Fruit fly (Drosophila melanogaster) whole organism, embryonic: ENCODE data around the gene CG14195.

Experiments used
- CG10959 ChIP-seq: fragments of 200-800 bp; sonication (Bioruptor generic); IDR thresholded peaks from 2 replicates; pipeline ENCODE4 v1.3.6; 2022; ENCODE audit warnings: missing biosample characterization, missing genetic modification characterization
- CG1233 ChIP-seq: fragments of 200-800 bp; sonication (Bioruptor generic); optimal IDR thresholded peaks from 4 replicates; lab custom pipeline; 2018; ENCODE audit warnings: missing biosample characterization, mild to moderate bottlenecking, missing genetic modification characterization
- CG12391 ChIP-seq: fragments of 200-800 bp; sonication (Bioruptor generic); optimal IDR thresholded peaks from 3 replicates; lab custom pipeline; 2018; ENCODE audit warnings: missing biosample characterization, mild to moderate bottlenecking, missing genetic modification characterization, moderate library complexity
- CG13894 ChIP-seq: fragments of 200-800 bp; sonication (Bioruptor generic); optimal IDR thresholded peaks from 3 replicates; lab custom pipeline; 2018; ENCODE audit warnings: missing biosample characterization, mild to moderate bottlenecking, missing genetic modification characterization, moderate library complexity
- CG14667 ChIP-seq: fragments of 200-800 bp; sonication (Bioruptor generic); IDR thresholded peaks from 2 replicates; pipeline ENCODE4 v1.3.6; 2022; ENCODE audit warnings: missing biosample characterization, missing genetic modification characterization
- CG17328 ChIP-seq: fragments of 200-800 bp; sonication (Bioruptor generic); IDR thresholded peaks from 2 replicates; pipeline ENCODE4 v1.3.6; 2022; ENCODE audit warnings: missing biosample characterization, missing genetic modification characterization
- CG17385 ChIP-seq: fragments of 200-800 bp; sonication (Bioruptor generic); optimal IDR thresholded peaks from 3 replicates; lab custom pipeline; 2018; ENCODE audit warnings: missing biosample characterization, mild to moderate bottlenecking, missing genetic modification characterization
- CG2199 ChIP-seq: fragments of 200-800 bp; sonication (Bioruptor generic); IDR thresholded peaks from 3 replicates; pipeline ENCODE4 v1.3.6; 2022; ENCODE audit warnings: missing biosample characterization, missing genetic modification characterization
- CG2678 ChIP-seq: fragments of 200-800 bp; sonication (Bioruptor generic); optimal IDR thresholded peaks from 3 replicates; lab custom pipeline; 2019; ENCODE audit warnings: missing biosample characterization, mild to moderate bottlenecking, missing genetic modification characterization, moderate library complexity
- CG2712 ChIP-seq: fragments of 200-800 bp; optimal IDR thresholded peaks from 3 replicates; lab custom pipeline; 2019; ENCODE audit warnings: missing biosample characterization, mild to moderate bottlenecking, missing genetic modification characterization, moderate library complexity
- CG4328 ChIP-seq: fragments of 200-800 bp; sonication (Bioruptor generic); optimal IDR thresholded peaks from 3 replicates; lab custom pipeline; 2017; ENCODE audit warnings: missing biosample characterization, missing genetic modification reagents, missing genetic modification characterization
- CG5245 ChIP-seq: fragments of 200-800 bp; sonication (Bioruptor generic); optimal IDR thresholded peaks from 3 replicates; lab custom pipeline; 2016; ENCODE audit warnings: missing biosample characterization, missing genetic modification characterization
- CG6765 ChIP-seq: fragments of 200-800 bp; sonication (Bioruptor generic); optimal IDR thresholded peaks from 3 replicates; lab custom pipeline; 2017; ENCODE audit warnings: missing biosample characterization, mild to moderate bottlenecking, missing genetic modification characterization
- CG6813 ChIP-seq: fragments of 200-800 bp; sonication (Bioruptor generic); optimal IDR thresholded peaks from 2 replicates; lab custom pipeline; 2017; ENCODE audit warnings: missing biosample characterization, missing genetic modification characterization, mild to moderate bottlenecking, moderate library complexity, missing genetic modification reagents
- CG7786 ChIP-seq: fragments of 200-800 bp; sonication (Bioruptor generic); optimal IDR thresholded peaks from 2 replicates; lab custom pipeline; 2016; ENCODE audit warnings: missing biosample characterization, missing genetic modification characterization
- CG9817 ChIP-seq: fragments of 200-800 bp; sonication (Bioruptor generic); optimal IDR thresholded peaks from 2 replicates; lab custom pipeline; 2018; ENCODE audit warnings: missing biosample characterization, mild to moderate bottlenecking, missing genetic modification characterization, moderate library complexity
- CrebB ChIP-seq: fragments of 200-800 bp; sonication (Bioruptor generic); optimal IDR thresholded peaks from 3 replicates; lab custom pipeline; 2018; ENCODE audit warnings: missing biosample characterization, mild to moderate bottlenecking, missing genetic modification characterization
- D ChIP-seq, 2 experiments: fragments of 200-800 bp in 1 of 2; fragments of >200 bp in 1 of 2; sonication (Bioruptor generic) in 1 of 2; optimal IDR thresholded peaks; 2 replicates in 1 of 2; 3 replicates in 1 of 2; lab custom pipeline; 2017; ENCODE audit warnings: mild to moderate bottlenecking in 1 of 2, missing biosample characterization in 1 of 2, missing genetic modification characterization in 1 of 2, missing genetic modification reagents in 1 of 2
- E2f1 ChIP-seq: fragments of 200-800 bp; sonication (Bioruptor generic); IDR thresholded peaks from 2 replicates; pipeline ENCODE4 v1.3.6; 2022; ENCODE audit warnings: missing biosample characterization, missing genetic modification characterization
- Ets65A ChIP-seq: fragments of 200-800 bp; sonication (Bioruptor generic); peaks from one replicate; lab custom pipeline; 2016; ENCODE audit warnings: missing biosample characterization, missing genetic modification characterization
- Hand ChIP-seq: fragments of 200-800 bp; sonication (Bioruptor generic); optimal IDR thresholded peaks from 2 replicates; lab custom pipeline; 2017; ENCODE audit warnings: mild to moderate bottlenecking, missing biosample characterization, missing genetic modification reagents, missing genetic modification characterization
- Lim3 ChIP-seq: fragments of 200-800 bp; sonication (Bioruptor generic); IDR thresholded peaks from 2 replicates; pipeline ENCODE4 v1.3.6; 2022; ENCODE audit warnings: missing biosample characterization, missing genetic modification characterization
- MBD-R2 ChIP-seq: fragments of 200-800 bp; sonication (Bioruptor generic); IDR thresholded peaks from 2 replicates; pipeline ENCODE4 v1.3.6; 2022; ENCODE audit warnings: missing biosample characterization, missing genetic modification characterization
- Myb ChIP-seq: fragments of 200-800 bp; sonication (Bioruptor generic); optimal IDR thresholded peaks from 2 replicates; lab custom pipeline; 2016; ENCODE audit warnings: missing biosample characterization, missing genetic modification characterization
- NFAT ChIP-seq: fragments of 200-800 bp; sonication (Bioruptor generic); IDR thresholded peaks from 2 replicates; pipeline ENCODE4 v1.3.6; 2022; ENCODE audit warnings: missing biosample characterization, missing genetic modification characterization
- Oaz ChIP-seq: fragments of 200-800 bp; sonication (Bioruptor generic); IDR thresholded peaks from 2 replicates; pipeline ENCODE4 v1.3.6; 2022; ENCODE audit warnings: missing biosample characterization, missing genetic modification characterization
- Ssrp ChIP-seq: fragments of 200-800 bp; sonication (Bioruptor generic); optimal IDR thresholded peaks from 2 replicates; lab custom pipeline; 2018; ENCODE audit warnings: missing biosample characterization, mild to moderate bottlenecking, missing genetic modification characterization, moderate library complexity
- TFAM ChIP-seq: fragments of 200-800 bp; sonication (Bioruptor generic); optimal IDR thresholded peaks from 2 replicates; lab custom pipeline; 2017; ENCODE audit warnings: missing biosample characterization, missing genetic modification characterization, inconsistent platforms
- amos ChIP-seq: fragments of 200-800 bp; sonication (Bioruptor generic); IDR thresholded peaks from 2 replicates; pipeline ENCODE4 v1.3.6; 2022; ENCODE audit warnings: missing biosample characterization, missing genetic modification characterization; ENCODE audit not compliant: partially characterized antibody
- bbx ChIP-seq: fragments of 200-800 bp; sonication (Bioruptor generic); IDR thresholded peaks from 2 replicates; pipeline ENCODE4 v1.3.6; 2022; ENCODE audit warnings: missing biosample characterization, missing genetic modification characterization; ENCODE audit not compliant: partially characterized antibody
- dati ChIP-seq: fragments of 200-800 bp; sonication (Bioruptor generic); IDR thresholded peaks from 2 replicates; pipeline ENCODE4 v1.3.6; 2022; ENCODE audit warnings: missing biosample characterization, missing genetic modification characterization
- dmrt11E ChIP-seq: fragments of 200-800 bp; sonication (Bioruptor generic); optimal IDR thresholded peaks from 3 replicates; lab custom pipeline; 2018; ENCODE audit warnings: missing biosample characterization, mild to moderate bottlenecking, missing genetic modification characterization, moderate library complexity
- dmrt99B ChIP-seq: fragments of 200-800 bp; sonication (Bioruptor generic); optimal IDR thresholded peaks from 2 replicates; lab custom pipeline; 2018; ENCODE audit warnings: missing biosample characterization, mild to moderate bottlenecking, missing genetic modification characterization, moderate library complexity
- dpn ChIP-seq, 2 experiments: fragments of 200-800 bp; sonication (Bioruptor generic); optimal IDR thresholded peaks; 3 replicates each; lab custom pipeline; 2016; ENCODE audit warnings: missing biosample characterization in 2 of 2, missing genetic modification characterization in 2 of 2
- fd102C ChIP-seq: fragments of 200-800 bp; sonication (Bioruptor generic); optimal IDR thresholded peaks from 2 replicates; lab custom pipeline; 2018; ENCODE audit warnings: missing biosample characterization, mild to moderate bottlenecking, missing genetic modification characterization, moderate library complexity
- gcm2 ChIP-seq: fragments of 200-800 bp; sonication (Bioruptor generic); optimal IDR thresholded peaks from 2 replicates; lab custom pipeline; 2016; ENCODE audit warnings: missing biosample characterization, missing genetic modification characterization
- grau ChIP-seq: fragments of 200-800 bp; optimal IDR thresholded peaks from 3 replicates; lab custom pipeline; 2019; ENCODE audit warnings: missing biosample characterization, mild to moderate bottlenecking, missing genetic modification characterization, moderate library complexity
- grn ChIP-seq: fragments of 200-800 bp; sonication (Bioruptor generic); optimal IDR thresholded peaks from 3 replicates; lab custom pipeline; 2017; ENCODE audit warnings: missing biosample characterization, missing genetic modification characterization
- gsb ChIP-seq: fragments of 200-800 bp; sonication (Bioruptor generic); IDR thresholded peaks from 2 replicates; pipeline ENCODE4 v1.3.6; 2022; ENCODE audit warnings: missing biosample characterization, missing genetic modification characterization
- hb ChIP-seq: fragments of 200-800 bp; sonication (Bioruptor generic); IDR thresholded peaks from 3 replicates; pipeline ENCODE4 v1.3.6; 2022; ENCODE audit warnings: missing biosample characterization, missing genetic modification characterization; ENCODE audit not compliant: partially characterized antibody
- hbn ChIP-seq: fragments of 200-800 bp; sonication (Bioruptor generic); IDR thresholded peaks from 2 replicates; pipeline ENCODE4 v1.3.6; 2022; ENCODE audit warnings: missing biosample characterization, missing genetic modification characterization; ENCODE audit not compliant: partially characterized antibody
- nau ChIP-seq: fragments of 200-800 bp; sonication (Bioruptor generic); optimal IDR thresholded peaks from 3 replicates; lab custom pipeline; 2017; ENCODE audit warnings: missing biosample characterization, mild to moderate bottlenecking, missing genetic modification characterization, missing genetic modification reagents
- pan ChIP-seq, 4 experiments: fragments of >200 bp in 3 of 4; fragments of 200-800 bp in 1 of 4; sonication (Bioruptor generic) in 1 of 4; optimal IDR thresholded peaks in 3 of 4; IDR thresholded peaks in 1 of 4; 2 replicates each; pipeline versions ENCODE4 v1.3.6 to Lab custom; 2017 to 2022; ENCODE audit warnings: missing biosample characterization in 2 of 4, missing genetic modification characterization in 2 of 4, mixed read lengths in 1 of 4
- pb ChIP-seq: fragments of 200-800 bp; sonication (Bioruptor generic); optimal IDR thresholded peaks from 3 replicates; lab custom pipeline; 2016; ENCODE audit warnings: missing biosample characterization, missing genetic modification characterization
- pita ChIP-seq: fragments of 200-800 bp; sonication (Bioruptor generic); optimal IDR thresholded peaks from 2 replicates; lab custom pipeline; 2017; ENCODE audit warnings: missing biosample characterization, mild to moderate bottlenecking, missing genetic modification characterization
- sqz ChIP-seq: fragments of 200-800 bp; sonication (Bioruptor generic); optimal IDR thresholded peaks from 3 replicates; lab custom pipeline; 2018; ENCODE audit warnings: missing biosample characterization, mild to moderate bottlenecking, missing genetic modification characterization
- tio ChIP-seq: fragments of 200-800 bp; sonication (Bioruptor generic); optimal IDR thresholded peaks from 2 replicates; lab custom pipeline; 2017; ENCODE audit warnings: missing biosample characterization, missing genetic modification characterization, inconsistent platforms
- tll ChIP-seq, 2 experiments: fragments of 200-800 bp in 1 of 2; fragments of >200 bp in 1 of 2; sonication (Bioruptor generic) in 1 of 2; optimal IDR thresholded peaks; 2 replicates each; lab custom pipeline; 2017 to 2019; ENCODE audit warnings: missing biosample characterization in 2 of 2, missing genetic modification characterization in 2 of 2, mild to moderate bottlenecking in 1 of 2, moderate library complexity in 1 of 2
- tx ChIP-seq: fragments of 200-800 bp; sonication (Bioruptor generic); optimal IDR thresholded peaks from 2 replicates; lab custom pipeline; 2016; ENCODE audit warnings: missing biosample characterization, missing genetic modification characterization
- zen ChIP-seq: fragments of 200-800 bp; sonication (Bioruptor generic); optimal IDR thresholded peaks from 3 replicates; lab custom pipeline; 2018; ENCODE audit warnings: missing biosample characterization, mild to moderate bottlenecking, missing genetic modification characterization, moderate library complexity

The CG14195 gene

dm6 chrX:19208014-19208413 is 3.9 kb downstream of the CG14195 start, which contains the start of gene Ulp1 (continued):
- TF ChIP-seq gcm2 (no peak), sqz (GFP tag; lab: Kevin White, UChicago) (no peak), tx (no peak), grn (GFP tag; lab: Kevin White, UChicago) (no peak), CG17385 (peak; percentile 3), nau (no peak), Oaz (GFP tag; lab: Robert Waterston, UW) (no peak), Lim3 (GFP tag; lab: Robert Waterston, UW) (no peak), CG12391 (tag; lab: Kevin White, UChicago) (peak; percentile 30), zen (tag; lab: Kevin White, UChicago) (peak; percentile 87), pan (optimal IDR thresholded peaks at IDR 0.05; lab: Kevin White, UChicago) (no peak), pan (GFP tag; optimal IDR thresholded peaks at IDR 0.05 in 1 of 2, IDR thresholded peaks at IDR 0.05 in 1 of 2) (no peak), CG14667 (no peak), MBD-R2 (GFP tag; lab: Robert Waterston, UW) (peak; percentile 95), CG13894 (tag; lab: Kevin White, UChicago) (peak; percentile 39), gsb (GFP tag; lab: Robert Waterston, UW) (no peak), CG1233 (GFP tag; lab: Kevin White, UChicago) (no peak), CrebB (tag; lab: Kevin White, UChicago) (no peak), tio (GFP tag; lab: Kevin White, UChicago) (no peak), E2f1 (GFP tag; lab: Robert Waterston, UW) (no peak), CG9817 (tag; lab: Kevin White, UChicago) (no peak), CG4328 (GFP tag; lab: Kevin White, UChicago) (no peak), dati (GFP tag; lab: Robert Waterston, UW) (no peak), dpn (GFP tag; optimal IDR thresholded peaks at IDR 0.05; lab: Kevin White, UChicago) (peak in 1 of 2 experiments; percentile 42), TFAM (no peak), CG5245 (no peak), CG2678 (tag; lab: Kevin White, UChicago) (no peak), amos (GFP tag; lab: Robert Waterston, UW) (peak; percentile 58), CG2712 (tag; lab: Kevin White, UChicago) (peak; percentile 41), CG2199 (GFP tag; lab: Robert Waterston, UW) (0 out of 3 replicates have a peak, but pooled peaks have one; percentile 9), fd102C (no peak), tll (GFP tag; optimal IDR thresholded peaks at IDR 0.05; lab: Kevin White, UChicago) (no peak), CG6765 (GFP tag; lab: Kevin White, UChicago) (no peak), dmrt99B (tag; lab: Kevin White, UChicago) (no peak), CG10959 (GFP tag; lab: Robert Waterston, UW) (no peak), CG17328 (no peak), Ssrp (no peak), CG7786 (GFP tag; lab: Kevin White, UChicago) (no peak), NFAT (GFP tag; lab: Robert Waterston, UW) (no peak), grau (tag; lab: Kevin White, UChicago) (peak; percentile 28), D (optimal IDR thresholded peaks at IDR 0.05; lab: Kevin White, UChicago) (no peak), D (GFP tag; optimal IDR thresholded peaks at IDR 0.05; lab: Kevin White, UChicago) (no peak), bbx (GFP tag; lab: Robert Waterston, UW) (peak; percentile 45), pita (GFP tag; lab: Kevin White, UChicago) (no peak), dmrt11E (tag; lab: Kevin White, UChicago) (no peak), Ets65A (GFP tag; lab: Kevin White, UChicago) (peak; percentile 60), CG6813 (GFP tag; lab: Kevin White, UChicago) (no peak), Myb (GFP tag; lab: Kevin White, UChicago) (peak; percentile 92), hbn (GFP tag; lab: Robert Waterston, UW) (no peak), Hand (GFP tag; lab: Kevin White, UChicago) (no peak), hb (no peak), pb (peak; percentile 12)
